Fruit fly (Drosophila melanogaster) whole organism, embryonic: ENCODE measurements around the gene CG10874.

Experiments
- ATbp ChIP-seq: fragments of 200-800 bp; sonication (Bioruptor generic); optimal IDR thresholded peaks from 2 replicates; lab custom pipeline; 2017; ENCODE audit warnings: missing biosample characterization, mild to moderate bottlenecking, missing genetic modification characterization, missing genetic modification reagents
- Antp ChIP-seq: fragments of 200-800 bp; sonication (Bioruptor generic); optimal IDR thresholded peaks from 3 replicates; lab custom pipeline; 2016; ENCODE audit warnings: missing biosample characterization, missing genetic modification characterization
- B-H1 ChIP-seq: fragments of 200-800 bp; sonication (Bioruptor generic); IDR thresholded peaks from 3 replicates; pipeline ENCODE4 v1.3.6; 2022; ENCODE audit warnings: missing biosample characterization, missing genetic modification characterization
- Bdp1 ChIP-seq: fragments of 200-800 bp; sonication (Bioruptor generic); optimal IDR thresholded peaks from 3 replicates; lab custom pipeline; 2016; ENCODE audit warnings: missing biosample characterization, missing genetic modification characterization
- CG10209 ChIP-seq: fragments of 200-800 bp; sonication (Bioruptor generic); optimal IDR thresholded peaks from 3 replicates; lab custom pipeline; 2017; ENCODE audit warnings: missing biosample characterization, mild to moderate bottlenecking, missing genetic modification characterization, missing genetic modification reagents
- CG10431 ChIP-seq: fragments of 200-800 bp; sonication (Bioruptor generic); optimal IDR thresholded peaks from 3 replicates; lab custom pipeline; 2018; ENCODE audit warnings: missing biosample characterization, mild to moderate bottlenecking, missing genetic modification characterization
- CG12219 ChIP-seq: fragments of 200-800 bp; sonication (Bioruptor generic); optimal IDR thresholded peaks from 3 replicates; lab custom pipeline; 2018; ENCODE audit warnings: missing biosample characterization, mild to moderate bottlenecking, missing genetic modification characterization
- CG12942 ChIP-seq: fragments of 200-800 bp; sonication (Bioruptor generic); optimal IDR thresholded peaks from 3 replicates; lab custom pipeline; 2016; ENCODE audit warnings: missing biosample characterization, missing genetic modification characterization
- CG13123 ChIP-seq: fragments of 200-800 bp; sonication (Bioruptor generic); optimal IDR thresholded peaks from 2 replicates; lab custom pipeline; 2016; ENCODE audit warnings: missing biosample characterization, missing genetic modification characterization
- CG14860 ChIP-seq: fragments of 200-800 bp; sonication (Bioruptor generic); IDR thresholded peaks from 3 replicates; pipeline ENCODE4 v1.3.6; 2022; ENCODE audit warnings: missing biosample characterization, missing genetic modification characterization; ENCODE audit not compliant: partially characterized antibody
- CG15601 ChIP-seq: fragments of 200-800 bp; sonication (Bioruptor generic); optimal IDR thresholded peaks from 3 replicates; lab custom pipeline; 2019; ENCODE audit warnings: missing biosample characterization, mild to moderate bottlenecking, missing genetic modification characterization, moderate library complexity
- CG17328 ChIP-seq: fragments of 200-800 bp; sonication (Bioruptor generic); IDR thresholded peaks from 2 replicates; pipeline ENCODE4 v1.3.6; 2022; ENCODE audit warnings: missing biosample characterization, missing genetic modification characterization
- CG30431 ChIP-seq: fragments of 200-800 bp; sonication (Bioruptor generic); optimal IDR thresholded peaks from 2 replicates; lab custom pipeline; 2017; ENCODE audit warnings: missing biosample characterization, missing genetic modification characterization
- CG3281 ChIP-seq: fragments of 200-800 bp; sonication (Bioruptor generic); optimal IDR thresholded peaks from 3 replicates; lab custom pipeline; 2017; ENCODE audit warnings: missing biosample characterization, mild to moderate bottlenecking, missing genetic modification characterization
- CG3847 ChIP-seq: fragments of 200-800 bp; sonication (Bioruptor generic); IDR thresholded peaks from 2 replicates; pipeline ENCODE4 v1.3.6; 2022; ENCODE audit warnings: missing biosample characterization, missing genetic modification characterization
- CG42726 ChIP-seq: fragments of 200-800 bp; sonication (Bioruptor generic); IDR thresholded peaks from 2 replicates; pipeline ENCODE4 v1.3.6; 2022; ENCODE audit warnings: missing biosample characterization, missing genetic modification characterization; ENCODE audit not compliant: partially characterized antibody
- CG6175 ChIP-seq: fragments of 200-800 bp; sonication (Bioruptor generic); IDR thresholded peaks from 3 replicates; pipeline ENCODE4 v1.3.6; 2022; ENCODE audit warnings: missing biosample characterization, missing genetic modification characterization
- CG7839 ChIP-seq: fragments of 200-800 bp; sonication (Bioruptor generic); optimal IDR thresholded peaks from 3 replicates; lab custom pipeline; 2018; ENCODE audit warnings: missing biosample characterization, mild to moderate bottlenecking, missing genetic modification characterization, moderate library complexity
- CG9609 ChIP-seq: fragments of 200-800 bp; sonication (Bioruptor generic); optimal IDR thresholded peaks from 3 replicates; lab custom pipeline; 2016; ENCODE audit warnings: missing biosample characterization, missing genetic modification characterization
- D ChIP-seq, 2 experiments: fragments of 200-800 bp in 1 of 2; fragments of >200 bp in 1 of 2; sonication (Bioruptor generic) in 1 of 2; optimal IDR thresholded peaks; 2 replicates in 1 of 2; 3 replicates in 1 of 2; lab custom pipeline; 2017; ENCODE audit warnings: mild to moderate bottlenecking in 1 of 2, missing biosample characterization in 1 of 2, missing genetic modification characterization in 1 of 2, missing genetic modification reagents in 1 of 2
- ERR ChIP-seq: fragments of 200-800 bp; sonication (Bioruptor generic); optimal IDR thresholded peaks from 2 replicates; lab custom pipeline; 2016; ENCODE audit warnings: missing biosample characterization, missing genetic modification characterization
- H2.0 ChIP-seq: fragments of 200-800 bp; sonication (Bioruptor generic); IDR thresholded peaks from 2 replicates; pipeline ENCODE4 v1.3.6; 2022; ENCODE audit warnings: missing biosample characterization, missing genetic modification characterization
- Hr78 ChIP-seq, 2 experiments: fragments of 200-800 bp in 1 of 2; fragments of >200 bp in 1 of 2; sonication (Bioruptor generic) in 1 of 2; optimal IDR thresholded peaks; 2 replicates each; lab custom pipeline; 2017 to 2019; ENCODE audit warnings: missing biosample characterization in 2 of 2, missing genetic modification characterization in 2 of 2, mild to moderate bottlenecking in 1 of 2, moderate library complexity in 1 of 2
- Meics ChIP-seq: fragments of 200-800 bp; sonication (Bioruptor generic); optimal IDR thresholded peaks from 2 replicates; lab custom pipeline; 2017; ENCODE audit warnings: missing biosample characterization, mild to moderate bottlenecking, missing genetic modification characterization
- Mes4 ChIP-seq: fragments of 200-800 bp; sonication (Bioruptor generic); optimal IDR thresholded peaks from 2 replicates; lab custom pipeline; 2016; ENCODE audit warnings: missing biosample characterization, missing genetic modification characterization
- Oli ChIP-seq: fragments of 200-800 bp; sonication (Bioruptor generic); optimal IDR thresholded peaks from 2 replicates; lab custom pipeline; 2018; ENCODE audit warnings: missing biosample characterization, mild to moderate bottlenecking, missing genetic modification characterization, moderate library complexity
- Rx ChIP-seq: fragments of 200-800 bp; sonication (Bioruptor generic); IDR thresholded peaks from 2 replicates; pipeline ENCODE4 v1.3.6; 2022; ENCODE audit warnings: missing biosample characterization, missing genetic modification characterization
- Sox102F ChIP-seq: fragments of 200-800 bp; sonication (Bioruptor generic); optimal IDR thresholded peaks from 2 replicates; lab custom pipeline; 2018; ENCODE audit warnings: missing biosample characterization, mild to moderate bottlenecking, missing genetic modification characterization, moderate library complexity
- Spps ChIP-seq: fragments of 200-800 bp; sonication (Bioruptor generic); optimal IDR thresholded peaks from 2 replicates; lab custom pipeline; 2018; ENCODE audit warnings: missing biosample characterization, mild to moderate bottlenecking, missing genetic modification characterization
- Xrp1 ChIP-seq: fragments of 200-800 bp; sonication (Bioruptor generic); IDR thresholded peaks from 2 replicates; pipeline ENCODE4 v1.3.6; 2022; ENCODE audit warnings: missing biosample characterization, missing genetic modification characterization
- amos ChIP-seq: fragments of 200-800 bp; sonication (Bioruptor generic); IDR thresholded peaks from 2 replicates; pipeline ENCODE4 v1.3.6; 2022; ENCODE audit warnings: missing biosample characterization, missing genetic modification characterization; ENCODE audit not compliant: partially characterized antibody
- ase ChIP-seq: fragments of 200-800 bp; sonication (Bioruptor generic); IDR thresholded peaks from 3 replicates; pipeline ENCODE4 v1.3.6; 2022; ENCODE audit warnings: missing biosample characterization, missing genetic modification characterization
- bab2 ChIP-seq: fragments of 200-800 bp; sonication (Bioruptor generic); optimal IDR thresholded peaks from 2 replicates; lab custom pipeline; 2016; ENCODE audit warnings: missing biosample characterization, missing genetic modification characterization
- dpn ChIP-seq, 2 experiments: fragments of 200-800 bp; sonication (Bioruptor generic); optimal IDR thresholded peaks; 3 replicates each; lab custom pipeline; 2016; ENCODE audit warnings: missing biosample characterization in 2 of 2, missing genetic modification characterization in 2 of 2
- exex ChIP-seq: fragments of 200-800 bp; sonication (Bioruptor generic); optimal IDR thresholded peaks from 4 replicates; lab custom pipeline; 2018; ENCODE audit warnings: missing biosample characterization, mild to moderate bottlenecking, missing genetic modification characterization, moderate library complexity
- fru ChIP-seq: fragments of >200 bp; optimal IDR thresholded peaks from 2 replicates; lab custom pipeline; 2017
- gce ChIP-seq: fragments of 200-800 bp; sonication (Bioruptor generic); IDR thresholded peaks from 3 replicates; pipeline ENCODE4 v1.3.6; 2022; ENCODE audit warnings: missing biosample characterization, missing genetic modification characterization
- gem ChIP-seq: fragments of 200-800 bp; sonication (Bioruptor generic); optimal IDR thresholded peaks from 2 replicates; lab custom pipeline; 2019; ENCODE audit warnings: missing biosample characterization, mild to moderate bottlenecking, missing genetic modification characterization, moderate library complexity
- hb ChIP-seq: fragments of 200-800 bp; sonication (Bioruptor generic); IDR thresholded peaks from 3 replicates; pipeline ENCODE4 v1.3.6; 2022; ENCODE audit warnings: missing biosample characterization, missing genetic modification characterization; ENCODE audit not compliant: partially characterized antibody
- her ChIP-seq: fragments of 200-800 bp; sonication (Bioruptor generic); optimal IDR thresholded peaks from 2 replicates; lab custom pipeline; 2016; ENCODE audit warnings: missing biosample characterization, missing genetic modification characterization
- ken ChIP-seq: fragments of 200-800 bp; sonication (Bioruptor generic); IDR thresholded peaks from 3 replicates; pipeline ENCODE4 v1.3.6; 2022; ENCODE audit warnings: missing biosample characterization, missing genetic modification characterization
- knrl ChIP-seq: fragments of 200-800 bp; sonication (Bioruptor generic); IDR thresholded peaks from 3 replicates; pipeline ENCODE4 v1.3.6; 2022; ENCODE audit warnings: missing biosample characterization, missing genetic modification characterization; ENCODE audit not compliant: partially characterized antibody
- lov ChIP-seq, 2 experiments: fragments of 200-800 bp in 1 of 2; fragments of >200 bp in 1 of 2; sonication (Bioruptor generic) in 1 of 2; IDR thresholded peaks in 1 of 2; optimal IDR thresholded peaks in 1 of 2; 2 replicates in 1 of 2; 3 replicates in 1 of 2; pipeline versions ENCODE4 v1.3.6 to Lab custom; 2017 to 2022; ENCODE audit warnings: missing biosample characterization in 1 of 2, missing genetic modification characterization in 1 of 2
- nerfin-2 ChIP-seq: fragments of 200-800 bp; sonication (Bioruptor generic); IDR thresholded peaks from 2 replicates; pipeline ENCODE4 v1.3.6; 2022; ENCODE audit warnings: missing biosample characterization, missing genetic modification characterization; ENCODE audit not compliant: partially characterized antibody
- p53 ChIP-seq: fragments of 200-800 bp; sonication (Bioruptor generic); optimal IDR thresholded peaks from 2 replicates; lab custom pipeline; 2016; ENCODE audit warnings: missing biosample characterization, missing genetic modification characterization
- ssp ChIP-seq: fragments of 200-800 bp; sonication (Bioruptor generic); IDR thresholded peaks from 2 replicates; pipeline ENCODE4 v1.3.6; 2022; ENCODE audit warnings: missing biosample characterization, missing genetic modification characterization
- tin ChIP-seq: fragments of 200-800 bp; sonication (Bioruptor generic); optimal IDR thresholded peaks from 3 replicates; lab custom pipeline; 2016; ENCODE audit warnings: missing biosample characterization, missing genetic modification characterization
- usp ChIP-seq: fragments of >200 bp; optimal IDR thresholded peaks from 2 replicates; lab custom pipeline; 2017; ENCODE audit warnings: missing biosample characterization, missing genetic modification characterization
- yki ChIP-seq: fragments of >200 bp; optimal IDR thresholded peaks from 3 replicates; lab custom pipeline; 2018

Gene CG10874

dm6 chr2L:2182735-2183340 is 9.3 kb downstream of the CG10874 start (continued):
- TF ChIP-seq Mes4 (GFP tag; lab: Kevin White, UChicago) (peak; percentile 58), ase (GFP tag; lab: Robert Waterston, UW) (no peak; the same call in 2 of the 3 replicates), CG12942 (no peak), knrl (GFP tag; lab: Robert Waterston, UW) (no peak), Rx (GFP tag; lab: Robert Waterston, UW) (peak; percentile 52; the same call in 1 of the 2 replicates), p53 (peak; percentile 32), gem (tag; lab: Kevin White, UChicago) (peak; percentile 77), B-H1 (no peak), ERR (no peak), CG13123 (GFP tag; lab: Kevin White, UChicago) (no peak), amos (GFP tag; lab: Robert Waterston, UW) (no peak), CG9609 (GFP tag; lab: Kevin White, UChicago) (peak; percentile 54), CG15601 (peak; percentile 56), exex (tag; lab: Kevin White, UChicago) (no peak), Oli (tag; lab: Kevin White, UChicago) (peak; percentile 62), fru (lab: Kevin White, UChicago) (no peak), ken (GFP tag; lab: Robert Waterston, UW) (0 out of 3 replicates have a peak, but pooled peaks have one; percentile 36), Xrp1 (GFP tag; lab: Robert Waterston, UW) (peak; percentile 93), tin (peak; percentile 69), CG3281 (GFP tag; lab: Kevin White, UChicago) (no peak), D (optimal IDR thresholded peaks at IDR 0.05; lab: Kevin White, UChicago) (no peak), D (GFP tag; optimal IDR thresholded peaks at IDR 0.05; lab: Kevin White, UChicago) (peak; percentile 67), usp (no peak), Antp (peak; percentile 66), CG14860 (GFP tag; lab: Robert Waterston, UW) (no peak), Sox102F (GFP tag; lab: Kevin White, UChicago) (no peak), ssp (GFP tag; lab: Robert Waterston, UW) (peak; percentile 38; the same call in 1 of the 2 replicates), CG10209 (GFP tag; lab: Kevin White, UChicago) (peak; percentile 54), CG3847 (GFP tag; lab: Robert Waterston, UW) (0 out of 2 replicates have a peak, but pooled peaks have one; percentile 12), bab2 (GFP tag; lab: Kevin White, UChicago) (peak; percentile 58), yki (no peak), gce (GFP tag; lab: Robert Waterston, UW) (no peak), CG42726 (GFP tag; lab: Robert Waterston, UW) (no peak), CG10431 (GFP tag; lab: Kevin White, UChicago) (no peak), her (GFP tag; lab: Kevin White, UChicago) (peak; percentile 48), CG17328 (GFP tag; lab: Robert Waterston, UW) (peak; percentile 88), CG7839 (tag; lab: Kevin White, UChicago) (peak; percentile 67), Hr78 (GFP tag; optimal IDR thresholded peaks at IDR 0.05; lab: Kevin White, UChicago) (no peak), nerfin-2 (no peak), CG6175 (GFP tag; lab: Robert Waterston, UW) (no peak), Spps (tag; lab: Kevin White, UChicago) (peak; percentile 77), lov (optimal IDR thresholded peaks at IDR 0.05; lab: Kevin White, UChicago) (no peak), lov (GFP tag; IDR thresholded peaks at IDR 0.05; lab: Robert Waterston, UW) (peak; percentile 73; the same call in 1 of the 3 replicates), Meics (GFP tag; lab: Kevin White, UChicago) (no peak), hb (GFP tag; lab: Robert Waterston, UW) (no peak), CG30431 (GFP tag; lab: Kevin White, UChicago) (peak; percentile 85), CG12219 (GFP tag; lab: Kevin White, UChicago) (peak; percentile 43), H2.0 (GFP tag; lab: Robert Waterston, UW) (peak; percentile 58; the same call in 1 of the 2 replicates), Bdp1 (GFP tag; lab: Kevin White, UChicago) (peak; percentile 40), dpn (GFP tag; optimal IDR thresholded peaks at IDR 0.05; lab: Kevin White, UChicago) (peak; percentile 23 to 52), ATbp (GFP tag; lab: Kevin White, UChicago) (no peak)
